Worm (Caenorhabditis elegans) whole organism, late embryonic: ENCODE measurements around the gene F58F9.9.

Source experiments
- fkh-10 ChIP-seq: fragments of 150-350 bp; optimal IDR thresholded peaks from 2 replicates; lab custom pipeline; 2014; ENCODE audit warnings: missing biosample characterization, missing genetic modification reagents, missing genetic modification characterization
- hlh-13 ChIP-seq: fragments of 200-800 bp; sonication (Bioruptor generic); optimal IDR thresholded peaks from 2 replicates; lab custom pipeline; 2018; ENCODE audit warnings: mild to moderate bottlenecking, missing genetic modification characterization, missing compliant biosample characterization

- no peak for TF ChIP-seq fkh-10 (GFP tag; lab: Kevin White, UChicago)
- TF ChIP-seq hlh-13 (GFP tag; lab: Kevin White, UChicago): no peak
Measured at ce11 chrIV:6258967-6259366, 18.9 kb downstream of the F58F9.9 start.
